Worm (Caenorhabditis elegans): ENCODE data around the gene Y53F4B.14.

Gene Y53F4B.14

ce11 chrII:15076778-15077435 is 39.1 kb downstream of the Y53F4B.14 start, which contains the start of gene Y53F4B.19 (continued):
- TF ChIP-seq madf-3 (GFP tag; IDR thresholded peaks at IDR 0.05) (no peak), K11D2.4 (GFP tag; IDR thresholded peaks at IDR 0.05) (no peak), T26A5.8 (tag; optimal IDR thresholded peaks at IDR 0.05) (no peak), snpc-3.4 (tag; optimal IDR thresholded peaks at IDR 0.05) (peak; percentile 58), lir-1 (GFP tag; conservative IDR thresholded peaks at IDR 0.05) (no peak), ceh-58 (GFP tag; IDR thresholded peaks at IDR 0.05) (no peak), lin-54 (GFP tag; optimal IDR thresholded peaks at IDR 0.05) (peak; percentile 61), Y79H2A.3 (GFP tag; conservative IDR thresholded peaks at IDR 0.05) (no peak), ztf-26 (tag; optimal IDR thresholded peaks at IDR 0.05) (no peak), let-526 (GFP tag; IDR thresholded peaks at IDR 0.05) (no peak), snpc-1.3 (tag; optimal IDR thresholded peaks at IDR 0.05; ENCODE audit: insufficient read depth) (peak; percentile 69), K12H6.12 (tag; optimal IDR thresholded peaks at IDR 0.05) (no peak), nhr-90 (tag; optimal IDR thresholded peaks at IDR 0.05) (no peak), egrh-3 (GFP tag; IDR thresholded peaks at IDR 0.05) (no peak), rpc-1 (optimal IDR thresholded peaks at IDR 0.05) (no peak), rpc-1 (tag; optimal IDR thresholded peaks at IDR 0.05) (no peak), bed-1 (GFP tag; IDR thresholded peaks at IDR 0.05) (no peak), D2030.7 (GFP tag; IDR thresholded peaks at IDR 0.05) (peak; percentile 92), ZK185.1 (tag; optimal IDR thresholded peaks at IDR 0.05; ENCODE audit: poor library complexity, severe bottlenecking) (no peak), akir-1 (GFP tag; optimal IDR thresholded peaks at IDR 0.05) (no peak), nfya-2 (GFP tag; IDR thresholded peaks at IDR 0.05) (no peak), nfya-1 (tag; optimal IDR thresholded peaks at IDR 0.05; ENCODE audit: borderline replicate concordance, insufficient read depth) (no peak), ztf-25 (GFP tag; IDR thresholded peaks at IDR 0.05) (no peak), atf-7 (tag; optimal IDR thresholded peaks at IDR 0.05) (no peak), ztf-18 (tag; optimal IDR thresholded peaks at IDR 0.05) (no peak), mel-28 (tag; optimal IDR thresholded peaks at IDR 0.05; ENCODE audit: borderline replicate concordance) (no peak), ztf-3 (GFP tag; optimal IDR thresholded peaks at IDR 0.05) (no peak), dpl-1 (GFP tag; optimal IDR thresholded peaks at IDR 0.05) (peak; percentile 39), hsf-1 (GFP tag; IDR thresholded peaks at IDR 0.05) (no peak), Y67H2A.10 (GFP tag; conservative IDR thresholded peaks at IDR 0.05) (no peak), unc-130 (GFP tag; optimal IDR thresholded peaks at IDR 0.05) (no peak), nfyb-1 (GFP tag; IDR thresholded peaks at IDR 0.05) (no peak), chd-7 (tag; optimal IDR thresholded peaks at IDR 0.05) (no peak), ceh-79 (tag; optimal IDR thresholded peaks at IDR 0.05) (no peak), sea-2 (GFP tag; IDR thresholded peaks at IDR 0.05) (no peak), cebp-2 (GFP tag; IDR thresholded peaks at IDR 0.05) (no peak), pbrm-1 (GFP tag; IDR thresholded peaks at IDR 0.05) (no peak), mxl-1 (tag; optimal IDR thresholded peaks at IDR 0.05) (no peak), die-1 (tag; optimal IDR thresholded peaks at IDR 0.05) (no peak), F23B12.7 (tag; optimal IDR thresholded peaks at IDR 0.05; ENCODE audit: insufficient read depth) (peak; percentile 47), gei-17 (GFP tag; optimal IDR thresholded peaks at IDR 0.05) (no peak), C17E4.6 (GFP tag; IDR thresholded peaks at IDR 0.05) (no peak), F10E7.11 (tag; optimal IDR thresholded peaks at IDR 0.05) (no peak), B0019.2 (GFP tag; conservative IDR thresholded peaks at IDR 0.05) (0 out of 2 replicates have a peak, but pooled peaks have one; percentile 39), nhr-80 (tag; optimal IDR thresholded peaks at IDR 0.05) (no peak), F52B5.7 (tag; optimal IDR thresholded peaks at IDR 0.05) (no peak), attf-3 (GFP tag; conservative IDR thresholded peaks at IDR 0.05) (no peak), Y56A3A.18 (GFP tag; IDR thresholded peaks at IDR 0.05) (no peak), ama-1 (optimal IDR thresholded peaks at IDR 0.05) (no peak), ama-1 (GFP tag; optimal IDR thresholded peaks at IDR 0.05) (no peak)
